Worm (Caenorhabditis elegans) whole organism, L4 larva: ENCODE results near the gene osm-9.

ENCODE experiments used
- F10B5.3 ChIP-seq: sonication (generic microtip); optimal IDR thresholded peaks from 2 replicates; lab custom pipeline; 2016; ENCODE audit warnings: mild to moderate bottlenecking, missing genetic modification characterization, missing compliant biosample characterization
- T20F7.1 ChIP-seq: fragments of 200-800 bp; sonication (Bioruptor generic); optimal IDR thresholded peaks from 2 replicates; lab custom pipeline; 2018; ENCODE audit warnings: mild to moderate bottlenecking, missing genetic modification characterization, missing compliant biosample characterization
- Y75B8A.6 ChIP-seq: fragments of 200-800 bp; sonication (Bioruptor generic); IDR thresholded peaks from 2 replicates; pipeline ENCODE4 v1.3.6; 2022; ENCODE audit warnings: missing genetic modification reagents, missing genetic modification characterization, missing compliant biosample characterization
- aha-1 ChIP-seq: fragments of 150-350 bp; peaks from one replicate; lab custom pipeline; 2014; ENCODE audit warnings: missing biosample characterization, missing genetic modification characterization
- attf-4 ChIP-seq: sonication (generic microtip); optimal IDR thresholded peaks from 3 replicates; lab custom pipeline; 2017; ENCODE audit warnings: missing biosample characterization, missing genetic modification characterization
- ceh-82 ChIP-seq: sonication (generic microtip); optimal IDR thresholded peaks from 2 replicates; lab custom pipeline; 2017; ENCODE audit warnings: missing biosample characterization, missing genetic modification characterization
- fos-1 ChIP-seq: fragments of 150-350 bp; optimal IDR thresholded peaks from 2 replicates; lab custom pipeline; 2014; ENCODE audit warnings: missing biosample characterization, missing genetic modification characterization
- lin-1 ChIP-seq: fragments of 200-800 bp; sonication (Bioruptor generic); IDR thresholded peaks from 2 replicates; pipeline ENCODE4 v1.3.6; 2022; ENCODE audit warnings: missing genetic modification reagents, missing genetic modification characterization, missing compliant biosample characterization
- lin-29 ChIP-seq: fragments of 200-800 bp; sonication (Bioruptor generic); IDR thresholded peaks from 2 replicates; pipeline ENCODE4 v1.3.6; 2022; ENCODE audit warnings: missing genetic modification reagents, missing genetic modification characterization, missing compliant biosample characterization
- lin-38 ChIP-seq: fragments of 200-800 bp; sonication (Bioruptor generic); IDR thresholded peaks from 2 replicates; pipeline ENCODE4 v1.3.6; 2022; ENCODE audit warnings: missing genetic modification reagents, missing genetic modification characterization, missing compliant biosample characterization
- lin-39 ChIP-seq: fragments of 150-350 bp; optimal IDR thresholded peaks from 2 replicates; lab custom pipeline; 2014; ENCODE audit warnings: missing biosample characterization, missing genetic modification reagents, missing genetic modification characterization
- lsy-2 ChIP-seq, 2 experiments: fragments of 150-350 bp in 1 of 2; sonication (generic microtip) in 1 of 2; optimal IDR thresholded peaks; 2 replicates each; lab custom pipeline; 2014 to 2017; ENCODE audit warnings: missing biosample characterization in 2 of 2, missing genetic modification characterization in 2 of 2
- madf-9 ChIP-seq: fragments of 200-800 bp; sonication (Bioruptor generic); conservative IDR thresholded peaks from 2 replicates; pipeline ENCODE4 v1.3.6; 2022; ENCODE audit warnings: missing genetic modification reagents, missing genetic modification characterization, missing compliant biosample characterization
- mep-1 ChIP-seq: fragments of 150-350 bp; sonication (generic microtip); optimal IDR thresholded peaks from 3 replicates; lab custom pipeline; 2014; ENCODE audit warnings: missing biosample characterization, missing genetic modification characterization
- nhr-10 ChIP-seq: fragments of 150-350 bp; optimal IDR thresholded peaks from 2 replicates; lab custom pipeline; 2014; ENCODE audit warnings: missing biosample characterization, missing genetic modification characterization
- php-3 ChIP-seq: fragments of 200-800 bp; sonication (Bioruptor generic); IDR thresholded peaks from 2 replicates; pipeline ENCODE4 v1.3.6; 2022; ENCODE audit warnings: missing genetic modification reagents, missing genetic modification characterization, missing compliant biosample characterization
- rbr-2 ChIP-seq: sonication (generic microtip); optimal IDR thresholded peaks from 2 replicates; lab custom pipeline; 2016; ENCODE audit warnings: missing genotype, missing genetic modification characterization, missing compliant biosample characterization
- set-16 ChIP-seq: fragments of 200-800 bp; sonication (Bioruptor generic); IDR thresholded peaks from 2 replicates; pipeline ENCODE4 v1.3.6; 2022; ENCODE audit warnings: missing genetic modification reagents, missing genetic modification characterization, missing compliant biosample characterization
- snpc-1.2 ChIP-seq: fragments of 200-800 bp; sonication (Bioruptor generic); IDR thresholded peaks from 2 replicates; pipeline ENCODE4 v1.3.6; 2022; ENCODE audit warnings: missing genetic modification reagents, missing genetic modification characterization, missing compliant biosample characterization
- unc-62 ChIP-seq, 3 experiments: fragments of 150-350 bp in 1 of 3; sonication (generic microtip); optimal IDR thresholded peaks in 2 of 3; peaks in 1 of 3; 1 replicate in 1 of 3; 2 replicates in 2 of 3; lab custom pipeline; 2014 to 2017; ENCODE audit warnings: missing biosample characterization in 3 of 3, missing genetic modification characterization in 3 of 3, missing genetic modification reagents in 3 of 3, missing genotype in 1 of 3
- vab-7 ChIP-seq: fragments of 200-800 bp; sonication (Bioruptor generic); IDR thresholded peaks from 2 replicates; pipeline ENCODE4 v1.3.6; 2022; ENCODE audit warnings: missing genetic modification reagents, missing genetic modification characterization, missing compliant biosample characterization
- zfp-3 ChIP-seq: fragments of 200-800 bp; sonication (Bioruptor generic); conservative IDR thresholded peaks from 2 replicates; pipeline ENCODE4 v1.3.6; 2022; ENCODE audit warnings: missing genetic modification reagents, missing genetic modification characterization, missing compliant biosample characterization
- ztf-7 ChIP-seq: fragments of 150-350 bp; optimal IDR thresholded peaks from 2 replicates; lab custom pipeline; 2014; ENCODE audit warnings: missing biosample characterization, missing genetic modification characterization

osm-9 gene

DNA sequence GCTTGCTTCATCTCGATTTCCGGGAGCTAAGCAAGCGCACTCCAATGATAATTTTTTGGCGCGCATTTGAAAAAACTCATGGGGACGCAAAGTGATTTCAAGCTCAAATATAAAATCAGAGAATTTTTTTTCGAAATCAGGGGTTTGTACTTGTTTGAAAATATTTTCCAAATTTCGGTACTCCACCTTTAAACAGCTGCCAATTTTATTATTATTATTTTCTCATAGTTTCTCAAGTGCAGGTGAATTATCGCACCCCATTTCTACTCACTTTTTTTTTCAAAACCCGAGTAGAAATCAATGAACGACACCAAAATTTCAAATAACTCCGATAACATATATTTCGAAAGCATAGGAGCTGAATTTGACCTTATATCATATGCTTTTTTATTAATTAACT, 53.1 kb downstream of the osm-9 start, which contains the start of gene srz-83:
srz-83 (plus strand) TSS at position 301 of the 400 bp plus-strand sequence.
- TF ChIP-seq snpc-1.2 (GFP tag; lab: Robert Waterston, UW) (no peak), lin-38 (no peak), madf-9 (GFP tag; lab: Robert Waterston, UW) (no peak), fos-1 (no peak), php-3 (GFP tag; lab: Robert Waterston, UW) (no peak), vab-7 (GFP tag; lab: Robert Waterston, UW) (no peak), attf-4 (tag; lab: Kevin White, UChicago) (no peak), lsy-2 (tag; optimal IDR thresholded peaks at IDR 0.05; lab: Kevin White, UChicago) (no peak), zfp-3 (GFP tag; lab: Robert Waterston, UW) (no peak)

DNA sequence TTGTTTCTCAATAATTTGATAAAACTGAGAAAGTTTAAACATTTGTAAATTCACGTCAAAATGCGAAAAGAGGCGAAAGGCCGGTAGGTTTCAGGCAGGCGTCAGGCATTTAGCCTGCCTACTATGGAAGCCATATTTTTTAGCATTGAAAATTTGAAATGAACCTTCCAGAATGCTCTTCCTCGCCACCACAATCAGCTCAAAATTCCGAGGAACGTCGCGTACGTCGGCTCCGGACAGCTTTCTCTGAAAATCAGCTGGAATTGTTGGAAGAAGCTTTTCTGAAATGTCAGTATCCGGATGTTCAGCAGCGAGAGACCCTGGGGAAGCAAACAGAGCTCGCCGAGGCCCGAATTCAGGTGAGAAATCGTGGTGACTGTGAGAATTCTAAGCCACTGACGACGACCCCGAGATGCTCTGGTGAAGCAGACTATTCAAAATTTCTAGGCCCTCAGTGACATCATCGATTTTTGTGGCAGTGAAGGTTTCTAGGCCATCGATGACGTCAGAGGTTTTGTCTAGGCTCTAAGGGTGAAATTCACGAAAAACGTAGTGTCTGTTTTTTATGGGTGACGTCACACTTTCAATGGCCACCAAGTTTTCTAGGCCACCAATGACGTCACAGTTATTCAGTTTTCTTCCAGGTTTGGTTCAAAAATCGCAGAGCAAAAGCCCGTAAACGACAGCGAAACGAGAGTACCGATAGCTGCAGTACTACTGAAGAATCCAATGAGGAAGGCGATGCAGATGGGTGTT, 55.1 kb downstream of the osm-9 start:
- TF ChIP-seq ceh-82 (tag; lab: Kevin White, UChicago) (no peak), vab-7 (GFP tag; lab: Robert Waterston, UW) (no peak), nhr-10 (no peak), aha-1 (peak; percentile 90), lin-39 (tag; lab: Kevin White, UChicago) (no peak), rbr-2 (tag; lab: Kevin White, UChicago) (no peak), T20F7.1 (GFP tag; lab: Kevin White, UChicago) (no peak), mep-1 (tag; lab: Kevin White, UChicago) (no peak), lin-29 (GFP tag; lab: Robert Waterston, UW) (no peak), F10B5.3 (tag; lab: Kevin White, UChicago) (no peak), unc-62 (GFP tag; optimal IDR thresholded peaks at IDR 0.05 in 1 of 2; lab: Kevin White, UChicago) (peak in 1 of 2 experiments; percentile 80), unc-62 (tag; optimal IDR thresholded peaks at IDR 0.05; lab: Kevin White, UChicago) (no peak), Y75B8A.6 (GFP tag; lab: Robert Waterston, UW) (no peak), set-16 (GFP tag; lab: Robert Waterston, UW) (0 out of 2 replicates have a peak, but pooled peaks have one; percentile 9), lin-1 (GFP tag; lab: Robert Waterston, UW) (no peak), ztf-7 (tag; lab: Kevin White, UChicago) (no peak)
